Fruit fly (Drosophila melanogaster): Measurements from ENCODE around the gene CG42750.

The CG42750 gene

DNA sequence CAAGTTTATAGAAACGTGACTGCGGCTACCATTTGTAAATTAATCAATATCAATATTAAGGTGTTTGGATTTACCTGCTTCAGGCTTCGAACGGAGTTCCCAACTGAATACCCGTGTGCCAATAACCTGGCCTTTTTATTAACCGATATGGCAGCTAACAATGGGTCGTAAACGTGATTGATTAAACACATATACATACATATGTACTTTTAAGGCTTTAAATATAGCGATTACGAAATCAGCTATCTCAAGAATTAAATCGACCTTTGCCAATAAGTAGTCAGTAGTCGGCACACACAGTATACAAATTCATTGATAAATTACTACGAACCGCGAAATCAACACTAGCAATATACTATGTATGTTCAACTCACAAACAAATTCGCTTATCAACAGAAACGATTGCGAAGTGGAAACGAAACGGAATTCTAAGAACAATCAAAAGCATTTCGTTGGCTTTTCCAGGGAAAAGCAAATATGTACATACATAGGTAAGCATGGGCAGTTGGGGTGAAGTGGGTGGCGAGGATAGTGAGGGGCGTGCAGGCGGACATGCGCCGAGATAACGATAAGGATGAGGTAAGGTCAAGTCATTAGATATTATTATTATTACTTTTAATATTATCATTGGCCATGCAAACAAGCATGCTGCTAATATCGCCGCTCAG, 126.9 kb downstream of the CG42750 start:
- peak in 1 of 2 experiments; percentile 59 for TF ChIP-seq Hr78 (GFP tag; optimal IDR thresholded peaks at IDR 0.05)
- TF ChIP-seq Ssrp (tag; optimal IDR thresholded peaks at IDR 0.05) = no peak
- TF ChIP-seq Hr3 (GFP tag; optimal IDR thresholded peaks at IDR 0.05) = no peak
- TF ChIP-seq Gsc (GFP tag; IDR thresholded peaks at IDR 0.05) = no peak
- no peak for TF ChIP-seq wor (GFP tag; IDR thresholded peaks at IDR 0.05)
- peak; percentile 88 for TF ChIP-seq CG1233 (GFP tag; optimal IDR thresholded peaks at IDR 0.05)
- peak; percentile 37; the same call in 1 of the 3 replicates for TF ChIP-seq ken (GFP tag; IDR thresholded peaks at IDR 0.05)
- TF ChIP-seq CkIIα-i1 (GFP tag; IDR thresholded peaks at IDR 0.05) = 0 out of 2 replicates have a peak, but pooled peaks have one; percentile 29
- TF ChIP-seq CG4424 (GFP tag; optimal IDR thresholded peaks at IDR 0.05) = peak; percentile 36
- TF ChIP-seq sqz (GFP tag; optimal IDR thresholded peaks at IDR 0.05) = peak; percentile 58
- no peak for TF ChIP-seq tx (GFP tag; optimal IDR thresholded peaks at IDR 0.05)
- no peak for TF ChIP-seq hbn (GFP tag; IDR thresholded peaks at IDR 0.05; ENCODE audit: partially characterized antibody)
- TF ChIP-seq CG7963 (GFP tag; IDR thresholded peaks at IDR 0.05; ENCODE audit: partially characterized antibody) = no peak
- peak; percentile 14 for TF ChIP-seq CG7928 (GFP tag; optimal IDR thresholded peaks at IDR 0.05)
- TF ChIP-seq NfI (GFP tag; optimal IDR thresholded peaks at IDR 0.05) = peak; percentile 66
- TF ChIP-seq Hey (tag; optimal IDR thresholded peaks at IDR 0.05) = peak; percentile 82
- TF ChIP-seq CG12391 (tag; optimal IDR thresholded peaks at IDR 0.05) = no peak
- TF ChIP-seq Mrtf (GFP tag; IDR thresholded peaks at IDR 0.05) = peak; percentile 62; the same call in 2 of the 3 replicates
- TF ChIP-seq CG2202 (tag; optimal IDR thresholded peaks at IDR 0.05) = peak; percentile 80
- TF ChIP-seq CG1024 (GFP tag; IDR thresholded peaks at IDR 0.05) = peak; percentile 62; the same call in 1 of the 2 replicates
- TF ChIP-seq phol (tag; optimal IDR thresholded peaks at IDR 0.05) = no peak
- peak; percentile 80; the same call in 2 of the 3 replicates for TF ChIP-seq CG6175 (GFP tag; IDR thresholded peaks at IDR 0.05)
- TF ChIP-seq ap (GFP tag; IDR thresholded peaks at IDR 0.05) = no peak
- TF ChIP-seq CG5180 (GFP tag; optimal IDR thresholded peaks at IDR 0.05) = peak; percentile 64
- TF ChIP-seq run (tag; optimal IDR thresholded peaks at IDR 0.05) = peak; percentile 45
- TF ChIP-seq pum (GFP tag; optimal IDR thresholded peaks at IDR 0.05) = peak; percentile 25
- TF ChIP-seq CG6813 (GFP tag; optimal IDR thresholded peaks at IDR 0.05) = peak; percentile 88
- TF ChIP-seq gcm (GFP tag; optimal IDR thresholded peaks at IDR 0.05) = peak; percentile 60
- TF ChIP-seq CG17328 (GFP tag; IDR thresholded peaks at IDR 0.05) = peak; percentile 58
- TF ChIP-seq Bgb (GFP tag; IDR thresholded peaks at IDR 0.05; ENCODE audit: partially characterized antibody) = no peak
- TF ChIP-seq CG43689 (GFP tag; IDR thresholded peaks at IDR 0.05) = no peak
- TF ChIP-seq CTCF (GFP tag; optimal IDR thresholded peaks at IDR 0.05) = peak; percentile 6
- TF ChIP-seq lov (optimal IDR thresholded peaks at IDR 0.05) = no peak
- no peak for TF ChIP-seq lov (GFP tag; IDR thresholded peaks at IDR 0.05)
- TF ChIP-seq CG12071 (GFP tag; optimal IDR thresholded peaks at IDR 0.05) = peak; percentile 86
- TF ChIP-seq stc (GFP tag; IDR thresholded peaks at IDR 0.05) = peak; percentile 49; the same call in 1 of the 2 replicates
- peak; percentile 14 to 36 for TF ChIP-seq dpn (GFP tag; optimal IDR thresholded peaks at IDR 0.05)
- peak; percentile 53 for TF ChIP-seq CG18764 (GFP tag; optimal IDR thresholded peaks at IDR 0.05)
- TF ChIP-seq CG12219 (GFP tag; optimal IDR thresholded peaks at IDR 0.05) = peak; percentile 72
- peak; percentile 1 for TF ChIP-seq trh (GFP tag; optimal IDR thresholded peaks at IDR 0.05)
- peak; percentile 85 for TF ChIP-seq Hmr (GFP tag; optimal IDR thresholded peaks at IDR 0.05)
- peak in 1 of 2 experiments; percentile 45 for TF ChIP-seq Hr51 (GFP tag; optimal IDR thresholded peaks at IDR 0.05)
- TF ChIP-seq D (optimal IDR thresholded peaks at IDR 0.05) = no peak
- peak; percentile 64 for TF ChIP-seq D (GFP tag; optimal IDR thresholded peaks at IDR 0.05)
- TF ChIP-seq CG5245 (GFP tag; optimal IDR thresholded peaks at IDR 0.05) = no peak
- peak; percentile 3 for TF ChIP-seq CG7745 (tag; optimal IDR thresholded peaks at IDR 0.05)
- TF ChIP-seq usp (GFP tag; optimal IDR thresholded peaks at IDR 0.05) = no peak
- TF ChIP-seq CG13894 (tag; optimal IDR thresholded peaks at IDR 0.05) = peak; percentile 63
- TF ChIP-seq Chrac-16 (GFP tag; optimal IDR thresholded peaks at IDR 0.05) = no peak
- TF ChIP-seq D19B (GFP tag; optimal IDR thresholded peaks at IDR 0.05) = peak; percentile 24

Measured in whole organism, embryonic.